Fruit fly (Drosophila melanogaster) whole organism, embryonic: ENCODE results near the gene dgt2.
A peak's percentile ranks its signal among the peaks of the same experiment; 100 is the strongest.

Experiments
- CG10267 ChIP-seq: fragments of 200-800 bp; sonication (Bioruptor generic); optimal IDR thresholded peaks from 2 replicates; lab custom pipeline; 2018; ENCODE audit warnings: missing biosample characterization, mild to moderate bottlenecking, missing genetic modification characterization, moderate library complexity
- CG10431 ChIP-seq: fragments of 200-800 bp; sonication (Bioruptor generic); optimal IDR thresholded peaks from 3 replicates; lab custom pipeline; 2018; ENCODE audit warnings: missing biosample characterization, mild to moderate bottlenecking, missing genetic modification characterization
- CG10654 ChIP-seq: fragments of 200-800 bp; sonication (Bioruptor generic); optimal IDR thresholded peaks from 2 replicates; lab custom pipeline; 2016; ENCODE audit warnings: missing biosample characterization, missing genetic modification characterization
- CG11247 ChIP-seq: fragments of 200-800 bp; sonication (Bioruptor generic); IDR thresholded peaks from 2 replicates; pipeline ENCODE4 v1.3.6; 2022; ENCODE audit warnings: missing biosample characterization, missing genetic modification characterization
- CG12104 ChIP-seq: fragments of 200-800 bp; sonication (Bioruptor generic); optimal IDR thresholded peaks from 3 replicates; lab custom pipeline; 2016; ENCODE audit warnings: missing biosample characterization, missing genetic modification characterization
- CG12769 ChIP-seq: fragments of 200-800 bp; sonication (Bioruptor generic); optimal IDR thresholded peaks from 2 replicates; lab custom pipeline; 2019; ENCODE audit warnings: missing biosample characterization, mild to moderate bottlenecking, missing genetic modification characterization, moderate library complexity
- CG12942 ChIP-seq: fragments of 200-800 bp; sonication (Bioruptor generic); optimal IDR thresholded peaks from 3 replicates; lab custom pipeline; 2016; ENCODE audit warnings: missing biosample characterization, missing genetic modification characterization
- CG13296 ChIP-seq: fragments of 200-800 bp; sonication (Bioruptor generic); optimal IDR thresholded peaks from 3 replicates; lab custom pipeline; 2018; ENCODE audit warnings: missing biosample characterization, mild to moderate bottlenecking, missing genetic modification characterization
- CG13775 ChIP-seq: fragments of 200-800 bp; sonication (Bioruptor generic); optimal IDR thresholded peaks from 3 replicates; lab custom pipeline; 2017; ENCODE audit warnings: missing biosample characterization, mild to moderate bottlenecking, missing genetic modification characterization
- CG13894 ChIP-seq: fragments of 200-800 bp; sonication (Bioruptor generic); optimal IDR thresholded peaks from 3 replicates; lab custom pipeline; 2018; ENCODE audit warnings: missing biosample characterization, mild to moderate bottlenecking, missing genetic modification characterization, moderate library complexity
- CG15269 ChIP-seq: fragments of 200-800 bp; sonication (Bioruptor generic); optimal IDR thresholded peaks from 2 replicates; lab custom pipeline; 2018; ENCODE audit warnings: missing biosample characterization, mild to moderate bottlenecking, missing genetic modification characterization, moderate library complexity
- CG1647 ChIP-seq: fragments of 200-800 bp; sonication (Bioruptor generic); optimal IDR thresholded peaks from 3 replicates; lab custom pipeline; 2016; ENCODE audit warnings: missing biosample characterization, missing genetic modification characterization
- CG16863 ChIP-seq: fragments of 200-800 bp; sonication (Bioruptor generic); optimal IDR thresholded peaks from 3 replicates; lab custom pipeline; 2016; ENCODE audit warnings: missing biosample characterization, missing genetic modification characterization
- CG34376 ChIP-seq: fragments of 200-800 bp; sonication (Bioruptor generic); optimal IDR thresholded peaks from 2 replicates; lab custom pipeline; 2018; ENCODE audit warnings: missing biosample characterization, mild to moderate bottlenecking, missing genetic modification characterization
- CG4328 ChIP-seq: fragments of 200-800 bp; sonication (Bioruptor generic); optimal IDR thresholded peaks from 3 replicates; lab custom pipeline; 2017; ENCODE audit warnings: missing biosample characterization, missing genetic modification reagents, missing genetic modification characterization
- CG4707 ChIP-seq: fragments of 200-800 bp; sonication (Bioruptor generic); optimal IDR thresholded peaks from 2 replicates; lab custom pipeline; 2018; ENCODE audit warnings: missing biosample characterization, mild to moderate bottlenecking, missing genetic modification characterization, moderate library complexity
- CG8388 ChIP-seq: fragments of 200-800 bp; sonication (Bioruptor generic); optimal IDR thresholded peaks from 2 replicates; lab custom pipeline; 2019; ENCODE audit warnings: missing biosample characterization, mild to moderate bottlenecking, missing genetic modification characterization, moderate library complexity
- D19B ChIP-seq: fragments of 200-800 bp; sonication (Bioruptor generic); optimal IDR thresholded peaks from 2 replicates; lab custom pipeline; 2017; ENCODE audit warnings: missing biosample characterization, mild to moderate bottlenecking, missing genetic modification characterization
- Ets65A ChIP-seq: fragments of 200-800 bp; sonication (Bioruptor generic); peaks from one replicate; lab custom pipeline; 2016; ENCODE audit warnings: missing biosample characterization, missing genetic modification characterization
- Fer3 ChIP-seq: fragments of 200-800 bp; sonication (Bioruptor generic); optimal IDR thresholded peaks from 2 replicates; lab custom pipeline; 2018; ENCODE audit warnings: missing biosample characterization, mild to moderate bottlenecking, missing genetic modification characterization, moderate library complexity
- HHEX ChIP-seq: fragments of 200-800 bp; sonication (Bioruptor generic); optimal IDR thresholded peaks from 3 replicates; lab custom pipeline; 2017; ENCODE audit warnings: missing biosample characterization, mild to moderate bottlenecking, missing genetic modification characterization, missing genetic modification reagents
- Hand ChIP-seq: fragments of 200-800 bp; sonication (Bioruptor generic); optimal IDR thresholded peaks from 2 replicates; lab custom pipeline; 2017; ENCODE audit warnings: mild to moderate bottlenecking, missing biosample characterization, missing genetic modification reagents, missing genetic modification characterization
- Hr3 ChIP-seq: fragments of 200-800 bp; sonication (Bioruptor generic); optimal IDR thresholded peaks from 3 replicates; lab custom pipeline; 2016; ENCODE audit warnings: missing biosample characterization, missing genetic modification characterization
- Med ChIP-seq: fragments of 200-800 bp; sonication (Bioruptor generic); peaks from one replicate; lab custom pipeline; 2016; ENCODE audit warnings: missing biosample characterization, missing genetic modification characterization, mild to moderate bottlenecking, inconsistent platforms, moderate library complexity
- PHDP ChIP-seq: fragments of 200-800 bp; sonication (Bioruptor generic); optimal IDR thresholded peaks from 3 replicates; lab custom pipeline; 2018; ENCODE audit warnings: missing biosample characterization, mild to moderate bottlenecking, missing genetic modification characterization, moderate library complexity
- Scr ChIP-seq: fragments of 200-800 bp; sonication (Bioruptor generic); IDR thresholded peaks from 2 replicates; pipeline ENCODE4 v1.3.6; 2022; ENCODE audit warnings: missing biosample characterization, missing genetic modification characterization; ENCODE audit not compliant: partially characterized antibody
- Sox102F ChIP-seq: fragments of 200-800 bp; sonication (Bioruptor generic); optimal IDR thresholded peaks from 2 replicates; lab custom pipeline; 2018; ENCODE audit warnings: missing biosample characterization, mild to moderate bottlenecking, missing genetic modification characterization, moderate library complexity
- abd-A ChIP-seq: fragments of 200-800 bp; sonication (Bioruptor generic); optimal IDR thresholded peaks from 3 replicates; lab custom pipeline; 2019; ENCODE audit warnings: missing biosample characterization, mild to moderate bottlenecking, missing genetic modification characterization, moderate library complexity
- bab2 ChIP-seq: fragments of 200-800 bp; sonication (Bioruptor generic); optimal IDR thresholded peaks from 2 replicates; lab custom pipeline; 2016; ENCODE audit warnings: missing biosample characterization, missing genetic modification characterization
- bigmax ChIP-seq: fragments of 200-800 bp; sonication (Bioruptor generic); optimal IDR thresholded peaks from 2 replicates; lab custom pipeline; 2018; ENCODE audit warnings: missing biosample characterization, mild to moderate bottlenecking, missing genetic modification characterization
- crp ChIP-seq, 2 experiments: fragments of 200-800 bp; sonication (Bioruptor generic); optimal IDR thresholded peaks; 2 replicates in 1 of 2; 3 replicates in 1 of 2; lab custom pipeline; 2017; ENCODE audit warnings: missing biosample characterization in 2 of 2, missing genetic modification characterization in 2 of 2, mild to moderate bottlenecking in 1 of 2, moderate library complexity in 1 of 2
- dmrt99B ChIP-seq: fragments of 200-800 bp; sonication (Bioruptor generic); optimal IDR thresholded peaks from 2 replicates; lab custom pipeline; 2018; ENCODE audit warnings: missing biosample characterization, mild to moderate bottlenecking, missing genetic modification characterization, moderate library complexity
- exex ChIP-seq: fragments of 200-800 bp; sonication (Bioruptor generic); optimal IDR thresholded peaks from 4 replicates; lab custom pipeline; 2018; ENCODE audit warnings: missing biosample characterization, mild to moderate bottlenecking, missing genetic modification characterization, moderate library complexity
- fd96Cb ChIP-seq: fragments of 200-800 bp; sonication (Bioruptor generic); optimal IDR thresholded peaks from 2 replicates; lab custom pipeline; 2018; ENCODE audit warnings: missing biosample characterization, mild to moderate bottlenecking, missing genetic modification characterization, moderate library complexity
- ftz-f1 ChIP-seq: fragments of 200-800 bp; sonication (Bioruptor generic); optimal IDR thresholded peaks from 2 replicates; lab custom pipeline; 2016; ENCODE audit warnings: missing biosample characterization, missing genetic modification characterization
- gro ChIP-seq: fragments of 200-800 bp; sonication (Bioruptor generic); optimal IDR thresholded peaks from 2 replicates; lab custom pipeline; 2016; ENCODE audit warnings: missing biosample characterization, missing genetic modification characterization
- her ChIP-seq: fragments of 200-800 bp; sonication (Bioruptor generic); optimal IDR thresholded peaks from 2 replicates; lab custom pipeline; 2016; ENCODE audit warnings: missing biosample characterization, missing genetic modification characterization
- insv ChIP-seq, 2 experiments: fragments of 200-800 bp; sonication (Bioruptor generic); optimal IDR thresholded peaks; 3 replicates each; lab custom pipeline; 2016 to 2018; ENCODE audit warnings: missing biosample characterization in 2 of 2, missing genetic modification characterization in 2 of 2
- nau ChIP-seq: fragments of 200-800 bp; sonication (Bioruptor generic); optimal IDR thresholded peaks from 3 replicates; lab custom pipeline; 2017; ENCODE audit warnings: missing biosample characterization, mild to moderate bottlenecking, missing genetic modification characterization, missing genetic modification reagents
- pho ChIP-seq: fragments of 200-800 bp; sonication (Bioruptor generic); optimal IDR thresholded peaks from 2 replicates; lab custom pipeline; 2016; ENCODE audit warnings: missing biosample characterization, missing genetic modification characterization
- pzg ChIP-seq: fragments of 200-800 bp; sonication (Bioruptor generic); optimal IDR thresholded peaks from 3 replicates; lab custom pipeline; 2018; ENCODE audit warnings: missing biosample characterization, mild to moderate bottlenecking, missing genetic modification characterization, moderate library complexity
- scrt ChIP-seq: fragments of 200-800 bp; sonication (Bioruptor generic); optimal IDR thresholded peaks from 2 replicates; lab custom pipeline; 2018; ENCODE audit warnings: missing biosample characterization, mild to moderate bottlenecking, missing genetic modification characterization, moderate library complexity
- sug ChIP-seq: fragments of 200-800 bp; optimal IDR thresholded peaks from 2 replicates; lab custom pipeline; 2019; ENCODE audit warnings: missing biosample characterization, mild to moderate bottlenecking, missing genetic modification characterization, moderate library complexity
- tap ChIP-seq: fragments of 200-800 bp; optimal IDR thresholded peaks from 3 replicates; lab custom pipeline; 2019; ENCODE audit warnings: missing biosample characterization, mild to moderate bottlenecking, missing genetic modification characterization, moderate library complexity
- tin ChIP-seq: fragments of 200-800 bp; sonication (Bioruptor generic); optimal IDR thresholded peaks from 3 replicates; lab custom pipeline; 2016; ENCODE audit warnings: missing biosample characterization, missing genetic modification characterization
- trem ChIP-seq: fragments of 200-800 bp; optimal IDR thresholded peaks from 3 replicates; lab custom pipeline; 2019; ENCODE audit warnings: missing biosample characterization, mild to moderate bottlenecking, missing genetic modification characterization, moderate library complexity
- wek ChIP-seq: fragments of 200-800 bp; sonication (Bioruptor generic); optimal IDR thresholded peaks from 3 replicates; lab custom pipeline; 2018; ENCODE audit warnings: missing biosample characterization, mild to moderate bottlenecking, missing genetic modification characterization, moderate library complexity

Gene dgt2

DNA sequence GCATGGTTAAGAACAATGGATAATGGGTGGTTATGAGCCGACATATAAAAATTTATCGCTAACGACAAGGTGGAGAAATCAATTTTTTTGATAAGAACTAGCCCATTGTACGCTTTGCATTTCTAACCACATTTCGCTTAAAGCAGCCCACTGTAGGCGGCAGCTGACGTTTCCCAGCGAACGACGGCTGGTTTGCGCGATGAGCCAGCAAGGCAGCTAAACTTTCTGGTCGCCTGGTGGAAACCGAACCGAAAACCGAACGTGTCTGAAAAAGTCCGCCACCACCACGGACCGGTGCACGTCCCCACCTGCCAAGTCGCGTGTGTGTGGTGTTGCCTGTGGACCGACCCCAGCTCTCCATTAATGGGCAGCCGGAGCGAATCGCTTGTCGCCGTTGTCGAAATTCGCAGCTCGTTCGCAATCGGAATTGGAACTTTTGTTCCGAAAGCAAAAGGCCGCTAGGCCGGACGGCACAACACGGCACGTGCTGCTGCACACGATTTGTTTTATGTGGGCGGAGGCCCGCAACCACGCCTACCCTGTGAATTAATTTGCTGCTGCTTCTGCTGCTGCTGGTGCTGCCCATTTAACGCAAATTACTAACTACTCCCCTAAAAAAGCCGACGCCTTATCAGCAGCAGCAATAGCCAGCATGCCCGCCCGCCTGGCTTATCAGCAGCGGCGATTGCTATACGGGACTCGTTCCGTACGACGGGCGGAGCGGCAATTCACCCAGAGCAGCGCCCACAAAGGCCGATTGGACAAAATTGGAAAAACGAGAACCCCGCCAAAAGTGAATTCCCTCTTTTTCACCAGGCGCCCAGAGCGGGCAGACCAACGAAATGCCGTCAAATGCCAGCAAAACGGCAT, 13.4 kb downstream of the dgt2 start (continued):
- TF ChIP-seq pho (GFP tag; lab: Kevin White, UChicago): peak; percentile 41
- peak; percentile 1 for TF ChIP-seq CG12104 (GFP tag; lab: Kevin White, UChicago)
- TF ChIP-seq CG10654: peak; percentile 31
- TF ChIP-seq Med (GFP tag; lab: Kevin White, UChicago): peak; percentile 90
- peak; percentile 22 for TF ChIP-seq CG4328 (GFP tag; lab: Kevin White, UChicago)
- peak; percentile 25 for TF ChIP-seq CG8388
- TF ChIP-seq gro (GFP tag; lab: Kevin White, UChicago): peak; percentile 72
- peak; percentile 21 for TF ChIP-seq CG1647 (GFP tag; lab: Kevin White, UChicago)
- TF ChIP-seq CG34376 (GFP tag; lab: Kevin White, UChicago): peak; percentile 97
- TF ChIP-seq dmrt99B (tag; lab: Kevin White, UChicago): peak; percentile 44
- TF ChIP-seq CG11247 (GFP tag; lab: Robert Waterston, UW): no peak
- TF ChIP-seq exex: peak; percentile 93
- peak; percentile 39 for TF ChIP-seq CG13296 (GFP tag; lab: Kevin White, UChicago)
- TF ChIP-seq crp (GFP tag; optimal IDR thresholded peaks at IDR 0.05; lab: Kevin White, UChicago): peak in 1 of 2 experiments; percentile 58
- no peak for TF ChIP-seq Scr (GFP tag; lab: Robert Waterston, UW)
- peak; percentile 100 for TF ChIP-seq abd-A
- no peak for TF ChIP-seq CG16863 (GFP tag; lab: Kevin White, UChicago)
- TF ChIP-seq scrt (GFP tag; lab: Kevin White, UChicago): no peak
- peak; percentile 21 for TF ChIP-seq CG13775
- TF ChIP-seq tap (tag; lab: Kevin White, UChicago): peak; percentile 48
- peak; percentile 25 for TF ChIP-seq bab2 (GFP tag; lab: Kevin White, UChicago)
- peak; percentile 23 for TF ChIP-seq Hr3 (GFP tag; lab: Kevin White, UChicago)
- TF ChIP-seq Hand (GFP tag; lab: Kevin White, UChicago): peak; percentile 35
- peak; percentile 66 for TF ChIP-seq CG15269 (tag; lab: Kevin White, UChicago)
- peak; percentile 14 for TF ChIP-seq Sox102F (GFP tag; lab: Kevin White, UChicago)
- TF ChIP-seq pzg: peak; percentile 25
- TF ChIP-seq CG12942 (GFP tag; lab: Kevin White, UChicago): no peak
- peak; percentile 56 for TF ChIP-seq her (GFP tag; lab: Kevin White, UChicago)
- peak; percentile 0 for TF ChIP-seq wek (GFP tag; lab: Kevin White, UChicago)
- peak; percentile 4 for TF ChIP-seq Ets65A (GFP tag; lab: Kevin White, UChicago)
- peak; percentile 100 for TF ChIP-seq CG4707 (GFP tag; lab: Kevin White, UChicago)
- peak; percentile 8 for TF ChIP-seq PHDP
- peak; percentile 97 for TF ChIP-seq ftz-f1
- peak; percentile 60 for TF ChIP-seq CG13894
- peak; percentile 97 for TF ChIP-seq CG10431 (GFP tag; lab: Kevin White, UChicago)
- peak; percentile 18 for TF ChIP-seq fd96Cb (tag; lab: Kevin White, UChicago)
- TF ChIP-seq bigmax (GFP tag; lab: Kevin White, UChicago): no peak
- no peak for TF ChIP-seq trem (tag; lab: Kevin White, UChicago)
- peak; percentile 43 for TF ChIP-seq Fer3 (tag; lab: Kevin White, UChicago)
- TF ChIP-seq D19B: peak; percentile 10
- TF ChIP-seq nau: peak; percentile 30
- TF ChIP-seq HHEX: peak; percentile 25
- peak in 1 of 2 experiments; percentile 79 for TF ChIP-seq insv (GFP tag; optimal IDR thresholded peaks at IDR 0.05; lab: Kevin White, UChicago)
- TF ChIP-seq CG10267 (tag; lab: Kevin White, UChicago): peak; percentile 17
- peak; percentile 32 for TF ChIP-seq tin (GFP tag; lab: Kevin White, UChicago)
- TF ChIP-seq CG12769 (tag; lab: Kevin White, UChicago): peak; percentile 98
- peak; percentile 98 for TF ChIP-seq sug
